Worm (Caenorhabditis elegans): Measurements from ENCODE around the gene srxa-11.

- no peak for TF ChIP-seq F13C5.2 (tag; optimal IDR thresholded peaks at IDR 0.05)
- TF ChIP-seq hmbx-1 (tag; optimal IDR thresholded peaks at IDR 0.05): no peak
- TF ChIP-seq ama-1 (optimal IDR thresholded peaks at IDR 0.05): no peak
- TF ChIP-seq flt-1 (GFP tag; IDR thresholded peaks at IDR 0.05): no peak
- TF ChIP-seq ceh-36 (tag; optimal IDR thresholded peaks at IDR 0.05): no peak
- no peak for TF ChIP-seq ets-7 (tag; optimal IDR thresholded peaks at IDR 0.05)
- TF ChIP-seq B0310.2 (tag; optimal IDR thresholded peaks at IDR 0.05): no peak
Measured at ce11 chrV:13920730-13921129, 3.2 kb upstream of the srxa-11 start, which contains the start of gene srx-42.

All from whole organism, early embryonic.